Fruit fly (Drosophila melanogaster): ENCODE measurements around the gene CG42846.
A peak's percentile ranks its signal among the peaks of the same experiment; 100 is the strongest.

CG42846 gene

dm6 chr3L:270760-271500, 39.5 kb upstream of the CG42846 start, which contains the start of gene miple2 (continued):
- peak; percentile 37 for TF ChIP-seq CG33213 (GFP tag; optimal IDR thresholded peaks at IDR 0.05)
- TF ChIP-seq CG4282 (GFP tag; optimal IDR thresholded peaks at IDR 0.05), result no peak
- TF ChIP-seq HLH4C (GFP tag; IDR thresholded peaks at IDR 0.05; ENCODE audit: partially characterized antibody), result no peak
- TF ChIP-seq CG7357 (GFP tag; IDR thresholded peaks at IDR 0.05), result no peak
- no peak for TF ChIP-seq gem (tag; optimal IDR thresholded peaks at IDR 0.05)
- TF ChIP-seq CG4820 (GFP tag; optimal IDR thresholded peaks at IDR 0.05), result peak; percentile 38
- peak; percentile 30 for TF ChIP-seq CG4854 (GFP tag; optimal IDR thresholded peaks at IDR 0.05)
- TF ChIP-seq CG11723 (GFP tag; optimal IDR thresholded peaks at IDR 0.05), result no peak
- TF ChIP-seq Vsx1 (GFP tag; optimal IDR thresholded peaks at IDR 0.05), result peak; percentile 70
- TF ChIP-seq CG6683 (GFP tag; optimal IDR thresholded peaks at IDR 0.05), result peak; percentile 56
- no peak for TF ChIP-seq croc (GFP tag; conservative IDR thresholded peaks at IDR 0.05)
- peak; percentile 59 for TF ChIP-seq CG10209 (GFP tag; optimal IDR thresholded peaks at IDR 0.05)
- TF ChIP-seq CG4707 (GFP tag; optimal IDR thresholded peaks at IDR 0.05), result peak; percentile 59
- peak; percentile 3 for TF ChIP-seq luna (GFP tag; optimal IDR thresholded peaks at IDR 0.05)
- peak; percentile 39 for TF ChIP-seq NfI (GFP tag; optimal IDR thresholded peaks at IDR 0.05)
- no peak for TF ChIP-seq klu (GFP tag; IDR thresholded peaks at IDR 0.05)
- TF ChIP-seq gfzf (GFP tag; optimal IDR thresholded peaks at IDR 0.05), result no peak
- peak; percentile 32 for TF ChIP-seq CG13296 (GFP tag; optimal IDR thresholded peaks at IDR 0.05)
- TF ChIP-seq Pdp1 (GFP tag; optimal IDR thresholded peaks at IDR 0.05), result peak; percentile 20 to 100
- TF ChIP-seq bigmax (GFP tag; optimal IDR thresholded peaks at IDR 0.05), result peak; percentile 7
- TF ChIP-seq CG18619 (GFP tag; optimal IDR thresholded peaks at IDR 0.05), result peak; percentile 42
- peak; percentile 20 for TF ChIP-seq fd96Cb (tag; optimal IDR thresholded peaks at IDR 0.05)
- no peak for TF ChIP-seq CG13287 (GFP tag; IDR thresholded peaks at IDR 0.05; ENCODE audit: partially characterized antibody)
- peak; percentile 94 for TF ChIP-seq kni (GFP tag; optimal IDR thresholded peaks at IDR 0.05)
- no peak for TF ChIP-seq CG8359 (GFP tag; optimal IDR thresholded peaks at IDR 0.05; ENCODE audit: borderline replicate concordance)
- TF ChIP-seq CG3163 (GFP tag; optimal IDR thresholded peaks at IDR 0.05), result peak; percentile 1
- TF ChIP-seq tap (tag; optimal IDR thresholded peaks at IDR 0.05), result peak; percentile 1
- TF ChIP-seq HLHmδ (GFP tag; optimal IDR thresholded peaks at IDR 0.05), result peak; percentile 80
- no peak for TF ChIP-seq Rfx (GFP tag; IDR thresholded peaks at IDR 0.05)
- no peak for TF ChIP-seq CG34422 (GFP tag; IDR thresholded peaks at IDR 0.05)
- TF ChIP-seq Hr78 (GFP tag; optimal IDR thresholded peaks at IDR 0.05), result peak in 1 of 2 experiments; percentile 93
- TF ChIP-seq slou (GFP tag; optimal IDR thresholded peaks at IDR 0.05), result no peak
- peak; percentile 27 for TF ChIP-seq CG31365 (tag; optimal IDR thresholded peaks at IDR 0.05)
- peak; percentile 25 for TF ChIP-seq unpg (GFP tag; optimal IDR thresholded peaks at IDR 0.05)
- 0 out of 2 replicates have a peak, but pooled peaks have one; percentile 11 for TF ChIP-seq E2f1 (GFP tag; IDR thresholded peaks at IDR 0.05)
- no peak for TF ChIP-seq CG15073 (GFP tag; optimal IDR thresholded peaks at IDR 0.05)
- TF ChIP-seq nom (GFP tag; optimal IDR thresholded peaks at IDR 0.05), result peak; percentile 86
- no peak for TF ChIP-seq esg (GFP tag; conservative IDR thresholded peaks at IDR 0.05)
- no peak for TF ChIP-seq pan (optimal IDR thresholded peaks at IDR 0.05)
- no peak for TF ChIP-seq pan (GFP tag; optimal IDR thresholded peaks at IDR 0.05 in 1 of 2, IDR thresholded peaks at IDR 0.05 in 1 of 2)
- no peak for TF ChIP-seq chn (GFP tag; optimal IDR thresholded peaks at IDR 0.05)
- TF ChIP-seq gcm (GFP tag; optimal IDR thresholded peaks at IDR 0.05), result no peak
- peak; percentile 15 for TF ChIP-seq CG8281 (tag; optimal IDR thresholded peaks at IDR 0.05)
- peak; percentile 84 for TF ChIP-seq grn (GFP tag; optimal IDR thresholded peaks at IDR 0.05)
- TF ChIP-seq CG4424 (GFP tag; optimal IDR thresholded peaks at IDR 0.05), result peak; percentile 42
- TF ChIP-seq Antp (GFP tag; optimal IDR thresholded peaks at IDR 0.05), result no peak
- TF ChIP-seq cad (GFP tag; optimal IDR thresholded peaks at IDR 0.05), result no peak
- TF ChIP-seq CG8290 (GFP tag; optimal IDR thresholded peaks at IDR 0.05), result peak; percentile 18
- peak; percentile 46 to 79 for TF ChIP-seq CG8290 (tag; optimal IDR thresholded peaks at IDR 0.05)

Measured in whole organism, embryonic.